Worm (Caenorhabditis elegans) whole organism, L4 larva: ENCODE measurements around the gene ZC116.5.

Source experiments
- egl-27 ChIP-seq: sonication (generic microtip); optimal IDR thresholded peaks from 3 replicates; lab custom pipeline; 2017; ENCODE audit warnings: missing biosample characterization, missing genetic modification reagents, missing genetic modification characterization
- lin-13 ChIP-seq: fragments of 150-350 bp; optimal IDR thresholded peaks from 2 replicates; lab custom pipeline; 2014; ENCODE audit warnings: missing biosample characterization, missing genetic modification reagents, missing genetic modification characterization
- nhr-77 ChIP-seq: fragments of 150-350 bp; optimal IDR thresholded peaks from 2 replicates; lab custom pipeline; 2014; ENCODE audit warnings: missing biosample characterization, missing genetic modification characterization
- zfp-2 ChIP-seq: sonication (generic microtip); optimal IDR thresholded peaks from 2 replicates; lab custom pipeline; 2016; ENCODE audit warnings: mild to moderate bottlenecking, missing genetic modification characterization, missing compliant biosample characterization

- TF ChIP-seq nhr-77 (tag; lab: Kevin White, UChicago) (no peak), egl-27 (tag; lab: Kevin White, UChicago) (no peak), lin-13 (GFP tag; lab: Kevin White, UChicago) (no peak), zfp-2 (tag; lab: Kevin White, UChicago) (no peak)
These were observed 24.3 kb upstream of the ZC116.5 start for ce11 chrV:12633046-12633445.
